Worm (Caenorhabditis elegans): ENCODE measurements around the gene H35N09.1.
A peak's percentile ranks its signal among the peaks of the same experiment; 100 is the strongest.

Gene H35N09.1

ce11 chrX:8567823-8568314 is 37.3 kb upstream of the H35N09.1 start:
- TF ChIP-seq sea-1 (GFP tag; conservative IDR thresholded peaks at IDR 0.05) (no peak), ceh-36 (tag; optimal IDR thresholded peaks at IDR 0.05) (no peak), hmg-4 (GFP tag; optimal IDR thresholded peaks at IDR 0.05) (no peak), hmbx-1 (tag; optimal IDR thresholded peaks at IDR 0.05) (no peak), hnd-1 (tag; optimal IDR thresholded peaks at IDR 0.05) (no peak), tbx-11 (GFP tag; IDR thresholded peaks at IDR 0.05) (no peak), F13C5.2 (tag; optimal IDR thresholded peaks at IDR 0.05) (no peak), tbx-37 (GFP tag; conservative IDR thresholded peaks at IDR 0.05) (no peak)

ce11 chrX:8568423-8568903 is 36.7 kb upstream of the H35N09.1 start:
- TF ChIP-seq ama-1 (optimal IDR thresholded peaks at IDR 0.05) (no peak), hmg-4 (GFP tag; optimal IDR thresholded peaks at IDR 0.05) (peak; percentile 3), hnd-1 (tag; optimal IDR thresholded peaks at IDR 0.05) (no peak)

ce11 chrX:8569159-8569558 is 36.0 kb upstream of the H35N09.1 start:
- TF ChIP-seq ets-7 (tag; optimal IDR thresholded peaks at IDR 0.05) (no peak), F13C5.2 (tag; optimal IDR thresholded peaks at IDR 0.05) (no peak), hmbx-1 (tag; optimal IDR thresholded peaks at IDR 0.05) (no peak), hmg-4 (GFP tag; optimal IDR thresholded peaks at IDR 0.05) (peak; percentile 67), pes-1 (GFP tag; IDR thresholded peaks at IDR 0.05) (no peak), scrt-1 (GFP tag; IDR thresholded peaks at IDR 0.05) (no peak), tbx-37 (GFP tag; conservative IDR thresholded peaks at IDR 0.05) (no peak), tra-4 (tag; optimal IDR thresholded peaks at IDR 0.05) (no peak), aly-1 (tag; optimal IDR thresholded peaks at IDR 0.05) (no peak)

DNA sequence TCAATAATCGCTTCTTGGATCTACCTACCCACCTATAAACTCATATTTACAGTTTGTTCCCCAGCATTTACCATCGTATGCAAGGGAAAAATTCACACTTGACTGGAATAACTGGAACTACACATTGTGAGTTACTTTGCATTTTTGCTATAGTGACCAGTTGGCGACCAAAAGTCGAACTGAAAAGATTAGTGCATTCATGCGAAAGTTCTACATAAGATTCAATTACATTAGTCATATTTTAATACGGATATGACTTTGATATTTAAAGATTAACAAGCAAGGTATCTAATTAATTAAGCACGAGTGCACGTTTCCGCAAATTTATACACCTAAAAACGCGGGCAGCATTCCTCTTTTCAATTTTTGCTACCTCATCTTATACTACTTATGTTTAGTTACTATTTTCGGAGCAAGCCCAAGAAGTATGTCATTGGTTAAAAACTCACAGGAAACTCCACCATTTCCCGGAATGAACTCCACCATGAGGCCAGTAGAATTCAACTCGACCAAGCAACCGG is 34.1 kb upstream of the H35N09.1 start, which contains the start of gene jmjd-3.1:
Gene jmjd-3.1, plus strand, starts transcription at position 51 of the 521 bp plus-strand sequence.
- TF ChIP-seq tbx-37 (GFP tag; conservative IDR thresholded peaks at IDR 0.05) (no peak), sea-1 (GFP tag; conservative IDR thresholded peaks at IDR 0.05) (no peak), ama-1 (optimal IDR thresholded peaks at IDR 0.05) (no peak), tbx-11 (GFP tag; IDR thresholded peaks at IDR 0.05) (no peak), tra-4 (tag; optimal IDR thresholded peaks at IDR 0.05) (no peak), scrt-1 (GFP tag; IDR thresholded peaks at IDR 0.05) (no peak), hmg-4 (GFP tag; optimal IDR thresholded peaks at IDR 0.05) (no peak), flt-1 (GFP tag; IDR thresholded peaks at IDR 0.05) (no peak), pes-1 (GFP tag; IDR thresholded peaks at IDR 0.05) (no peak), hnd-1 (tag; optimal IDR thresholded peaks at IDR 0.05) (no peak), aly-1 (tag; optimal IDR thresholded peaks at IDR 0.05) (no peak), F13C5.2 (tag; optimal IDR thresholded peaks at IDR 0.05) (no peak), hmbx-1 (tag; optimal IDR thresholded peaks at IDR 0.05) (no peak)

DNA sequence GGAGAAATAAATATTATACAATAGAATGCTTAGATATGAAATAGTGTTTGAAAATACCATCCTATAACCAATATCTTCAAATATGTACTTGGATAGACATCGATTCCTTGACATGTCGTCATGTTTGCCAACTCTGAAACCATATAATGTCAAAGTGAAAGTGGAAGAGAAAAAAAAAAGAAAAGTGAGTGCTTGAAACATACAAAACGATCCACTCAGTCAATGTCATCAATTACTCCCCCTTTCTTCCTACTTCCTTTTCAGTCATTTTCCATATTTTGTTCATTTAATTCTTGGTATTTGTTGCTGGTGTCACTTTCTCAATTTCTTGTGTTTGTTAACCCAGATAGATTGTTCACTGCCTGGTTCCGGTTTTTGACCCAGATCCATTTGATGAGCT is 24.9 kb upstream of the H35N09.1 start, which contains the start of gene F18E9.4:
Gene F18E9.4, plus strand, starts transcription at position 301 of the 400 bp plus-strand sequence.
- TF ChIP-seq tbx-37 (GFP tag; conservative IDR thresholded peaks at IDR 0.05) (no peak), sea-1 (GFP tag; conservative IDR thresholded peaks at IDR 0.05) (no peak), ets-7 (tag; optimal IDR thresholded peaks at IDR 0.05) (no peak), aly-1 (tag; optimal IDR thresholded peaks at IDR 0.05) (no peak), flt-1 (GFP tag; IDR thresholded peaks at IDR 0.05) (no peak)

- TF ChIP-seq hnd-1 (tag; optimal IDR thresholded peaks at IDR 0.05) (no peak), aly-1 (tag; optimal IDR thresholded peaks at IDR 0.05) (no peak), ets-7 (tag; optimal IDR thresholded peaks at IDR 0.05) (no peak), scrt-1 (GFP tag; IDR thresholded peaks at IDR 0.05) (no peak), ceh-36 (tag; optimal IDR thresholded peaks at IDR 0.05) (no peak), hmg-4 (GFP tag; optimal IDR thresholded peaks at IDR 0.05) (no peak), ama-1 (optimal IDR thresholded peaks at IDR 0.05) (no peak)
Measured at ce11 chrX:8581447-8581846, 23.7 kb upstream of the H35N09.1 start, which contains the start of gene F18E9.8. F18E9.8 (minus strand) TSS chrX:8581547.

- TF ChIP-seq tbx-37 (GFP tag; conservative IDR thresholded peaks at IDR 0.05) (no peak), F13C5.2 (tag; optimal IDR thresholded peaks at IDR 0.05) (no peak), tbx-11 (GFP tag; IDR thresholded peaks at IDR 0.05) (no peak), hmg-4 (GFP tag; optimal IDR thresholded peaks at IDR 0.05) (no peak), tra-4 (tag; optimal IDR thresholded peaks at IDR 0.05) (no peak), B0310.2 (tag; optimal IDR thresholded peaks at IDR 0.05) (no peak), scrt-1 (GFP tag; IDR thresholded peaks at IDR 0.05) (no peak), ama-1 (optimal IDR thresholded peaks at IDR 0.05) (no peak), ceh-36 (tag; optimal IDR thresholded peaks at IDR 0.05) (no peak), sea-1 (GFP tag; conservative IDR thresholded peaks at IDR 0.05) (no peak), aly-1 (tag; optimal IDR thresholded peaks at IDR 0.05) (no peak), flt-1 (GFP tag; IDR thresholded peaks at IDR 0.05) (no peak)
Measured at ce11 chrX:8582767-8583360, 22.3 kb upstream of the H35N09.1 start.

- TF ChIP-seq flt-1 (GFP tag; IDR thresholded peaks at IDR 0.05), result no peak
- TF ChIP-seq aly-1 (tag; optimal IDR thresholded peaks at IDR 0.05), result no peak
- TF ChIP-seq ceh-13 (GFP tag; optimal IDR thresholded peaks at IDR 0.05), result no peak
- no peak for TF ChIP-seq sea-1 (GFP tag; conservative IDR thresholded peaks at IDR 0.05)
- no peak for TF ChIP-seq ama-1 (optimal IDR thresholded peaks at IDR 0.05)
- TF ChIP-seq ceh-36 (tag; optimal IDR thresholded peaks at IDR 0.05), result no peak
- no peak for TF ChIP-seq ets-7 (tag; optimal IDR thresholded peaks at IDR 0.05)
- TF ChIP-seq F13C5.2 (tag; optimal IDR thresholded peaks at IDR 0.05), result no peak
- TF ChIP-seq hnd-1 (tag; optimal IDR thresholded peaks at IDR 0.05), result no peak
- TF ChIP-seq hmbx-1 (tag; optimal IDR thresholded peaks at IDR 0.05), result no peak
- no peak for TF ChIP-seq tbx-11 (GFP tag; IDR thresholded peaks at IDR 0.05)
- TF ChIP-seq tbx-37 (GFP tag; conservative IDR thresholded peaks at IDR 0.05), result no peak
- no peak for TF ChIP-seq scrt-1 (GFP tag; IDR thresholded peaks at IDR 0.05)
- TF ChIP-seq hmg-4 (GFP tag; optimal IDR thresholded peaks at IDR 0.05), result no peak
- no peak for TF ChIP-seq tra-4 (tag; optimal IDR thresholded peaks at IDR 0.05)
- TF ChIP-seq pes-1 (GFP tag; IDR thresholded peaks at IDR 0.05), result no peak
- TF ChIP-seq B0310.2 (tag; optimal IDR thresholded peaks at IDR 0.05), result no peak
Measured at ce11 chrX:8584825-8585384, 20.2 kb upstream of the H35N09.1 start.

All from whole organism, early embryonic.